Fruit fly (Drosophila melanogaster): ENCODE measurements around the gene Prosalpha4.
A peak's percentile ranks its signal among the peaks of the same experiment; 100 is the strongest.

Gene Prosalpha4

dm6 chrX:16286083-16286666 lies 10.1 kb downstream of the Prosalpha4 start, which contains the start of gene UQCR-14 (continued):
- peak; percentile 32 for TF ChIP-seq CG9437 (GFP tag; optimal IDR thresholded peaks at IDR 0.05)
- no peak for TF ChIP-seq tin (GFP tag; optimal IDR thresholded peaks at IDR 0.05)
- no peak for TF ChIP-seq gt (GFP tag; IDR thresholded peaks at IDR 0.05)
- no peak for TF ChIP-seq sc (optimal IDR thresholded peaks at IDR 0.05)
- TF ChIP-seq sc (GFP tag; optimal IDR thresholded peaks at IDR 0.05), result no peak
- peak in 1 of 2 experiments; percentile 2 for TF ChIP-seq insv (GFP tag; optimal IDR thresholded peaks at IDR 0.05)
- no peak for TF ChIP-seq otp (GFP tag; IDR thresholded peaks at IDR 0.05)
- TF ChIP-seq CG30431 (GFP tag; optimal IDR thresholded peaks at IDR 0.05), result no peak
- TF ChIP-seq Vsx1 (GFP tag; optimal IDR thresholded peaks at IDR 0.05), result no peak
- TF ChIP-seq CG12155 (GFP tag; optimal IDR thresholded peaks at IDR 0.05), result peak; percentile 6
- TF ChIP-seq CG10462 (GFP tag; optimal IDR thresholded peaks at IDR 0.05), result no peak
- no peak for TF ChIP-seq esg (GFP tag; conservative IDR thresholded peaks at IDR 0.05)
- TF ChIP-seq CG10366 (GFP tag; IDR thresholded peaks at IDR 0.05), result peak; percentile 17; the same call in 1 of the 2 replicates
- TF ChIP-seq Camta (GFP tag; optimal IDR thresholded peaks at IDR 0.05), result no peak
- TF ChIP-seq Scr (GFP tag; IDR thresholded peaks at IDR 0.05; ENCODE audit: partially characterized antibody), result peak; percentile 95
- TF ChIP-seq CG13424 (tag; optimal IDR thresholded peaks at IDR 0.05), result no peak
- no peak for TF ChIP-seq trh (GFP tag; optimal IDR thresholded peaks at IDR 0.05)
- TF ChIP-seq vfl (GFP tag; optimal IDR thresholded peaks at IDR 0.05), result no peak
- TF ChIP-seq fru (optimal IDR thresholded peaks at IDR 0.05), result no peak
- no peak for TF ChIP-seq Usf (GFP tag; optimal IDR thresholded peaks at IDR 0.05)
- no peak for TF ChIP-seq NK7.1 (GFP tag; optimal IDR thresholded peaks at IDR 0.05)
- no peak for TF ChIP-seq HLH54F (GFP tag; optimal IDR thresholded peaks at IDR 0.05)
- TF ChIP-seq Deaf1 (tag; optimal IDR thresholded peaks at IDR 0.05), result no peak
- TF ChIP-seq Adf1 (GFP tag; IDR thresholded peaks at IDR 0.05), result peak; percentile 34; the same call in 1 of the 2 replicates
- TF ChIP-seq croc (GFP tag; conservative IDR thresholded peaks at IDR 0.05), result no peak
- peak; percentile 34 for TF ChIP-seq CG3995 (GFP tag; optimal IDR thresholded peaks at IDR 0.05)
- TF ChIP-seq CG2889 (GFP tag; IDR thresholded peaks at IDR 0.05), result no peak
- TF ChIP-seq Drgx (GFP tag; IDR thresholded peaks at IDR 0.05), result no peak
- no peak for TF ChIP-seq Atf3 (GFP tag; optimal IDR thresholded peaks at IDR 0.05)
- no peak for TF ChIP-seq CG18476 (GFP tag; optimal IDR thresholded peaks at IDR 0.05)
- peak; percentile 45; the same call in 1 of the 2 replicates for TF ChIP-seq slbo (GFP tag; IDR thresholded peaks at IDR 0.05)
- TF ChIP-seq CG6854 (GFP tag; optimal IDR thresholded peaks at IDR 0.05), result no peak
- no peak for TF ChIP-seq CG12219 (GFP tag; optimal IDR thresholded peaks at IDR 0.05)
- no peak for TF ChIP-seq CG31365 (tag; optimal IDR thresholded peaks at IDR 0.05)
- TF ChIP-seq CG17385 (GFP tag; optimal IDR thresholded peaks at IDR 0.05), result no peak
- no peak for TF ChIP-seq gsb (GFP tag; IDR thresholded peaks at IDR 0.05)
- TF ChIP-seq dm (GFP tag; optimal IDR thresholded peaks at IDR 0.05), result no peak
- TF ChIP-seq CG14014 (GFP tag; IDR thresholded peaks at IDR 0.05), result no peak
- no peak for TF ChIP-seq shn (GFP tag; optimal IDR thresholded peaks at IDR 0.05)
- TF ChIP-seq schlank (tag; optimal IDR thresholded peaks at IDR 0.05), result no peak
- TF ChIP-seq CG17361 (GFP tag; IDR thresholded peaks at IDR 0.05), result no peak
- no peak for TF ChIP-seq CG7556 (GFP tag; optimal IDR thresholded peaks at IDR 0.05)
- peak; percentile 99 for TF ChIP-seq Dref (GFP tag; IDR thresholded peaks at IDR 0.05)
- TF ChIP-seq nom (GFP tag; optimal IDR thresholded peaks at IDR 0.05), result peak; percentile 52
- peak; percentile 13; the same call in 1 of the 4 replicates for TF ChIP-seq Gug (GFP tag; IDR thresholded peaks at IDR 0.05)
- TF ChIP-seq grn (GFP tag; optimal IDR thresholded peaks at IDR 0.05), result peak; percentile 7
- no peak for TF ChIP-seq CG9215 (GFP tag; IDR thresholded peaks at IDR 0.05)
- TF ChIP-seq MESR4 (GFP tag; optimal IDR thresholded peaks at IDR 0.05), result peak; percentile 93
- TF ChIP-seq nau (GFP tag; optimal IDR thresholded peaks at IDR 0.05), result no peak
- peak; percentile 71 for TF ChIP-seq E2f2 (GFP tag; IDR thresholded peaks at IDR 0.05)
- peak; percentile 5 for TF ChIP-seq zen (tag; optimal IDR thresholded peaks at IDR 0.05)
- no peak for TF ChIP-seq prd (optimal IDR thresholded peaks at IDR 0.05)
- TF ChIP-seq prd (GFP tag; IDR thresholded peaks at IDR 0.05), result no peak
